Worm (Caenorhabditis elegans) whole organism, midembryonic: Measurements from ENCODE around the gene tiar-2.
"Not testable (repeated sequence)": the region's sequence is repeated elsewhere in the genome, so short reads cannot be mapped to it uniquely, and the experiment has no call there.

Source experiments
- T22C8.4 ChIP-seq: fragments of 200-800 bp; sonication (Bioruptor generic); IDR thresholded peaks from 2 replicates; pipeline ENCODE4 v1.3.6; 2022; ENCODE audit warnings: missing genetic modification characterization, missing compliant biosample characterization
- cog-1 ChIP-seq: sonication (generic microtip); optimal IDR thresholded peaks from 2 replicates; lab custom pipeline; 2016; ENCODE audit warnings: missing genetic modification characterization, missing compliant biosample characterization
- flt-1 ChIP-seq: fragments of 200-800 bp; sonication (Bioruptor generic); IDR thresholded peaks from 2 replicates; pipeline ENCODE4 v1.3.6; 2022; ENCODE audit warnings: missing genetic modification characterization, missing compliant biosample characterization
- klf-2 ChIP-seq: fragments of 200-800 bp; sonication (Bioruptor generic); conservative IDR thresholded peaks from 2 replicates; pipeline ENCODE4 v1.3.6; 2022; ENCODE audit warnings: missing genetic modification reagents, missing genetic modification characterization, missing compliant biosample characterization
- tab-1 ChIP-seq: fragments of 200-800 bp; sonication (Bioruptor generic); IDR thresholded peaks from 2 replicates; pipeline ENCODE4 v1.3.6; 2022; ENCODE audit warnings: missing genetic modification characterization, missing compliant biosample characterization
- ztf-29 ChIP-seq: fragments of 200-800 bp; sonication (Bioruptor generic); IDR thresholded peaks from 2 replicates; pipeline ENCODE4 v1.3.6; 2022; ENCODE audit warnings: missing genetic modification reagents, missing genetic modification characterization, missing compliant biosample characterization

DNA sequence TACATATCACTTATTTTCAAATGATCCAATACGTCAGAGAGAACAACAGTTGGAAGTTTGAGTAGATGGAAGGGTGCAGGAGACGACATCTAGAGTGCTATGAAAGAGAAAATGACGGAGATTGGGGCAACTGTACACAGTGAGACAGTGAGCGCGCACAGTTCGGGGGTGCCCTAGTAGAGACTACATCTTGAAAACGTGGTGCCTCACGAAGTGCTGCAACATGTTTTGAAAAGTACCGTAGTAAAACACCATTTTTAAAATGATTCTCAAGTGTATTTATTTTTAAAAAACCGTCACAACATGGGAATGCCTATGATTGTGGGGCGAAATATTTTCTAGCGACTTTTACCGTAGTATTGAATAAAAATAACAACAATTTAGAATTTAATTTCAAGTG, 14.8 kb upstream of the tiar-2 start, which contains the start of gene Y46G5A.39:
- TF ChIP-seq klf-2 (GFP tag; lab: Robert Waterston, UW); ztf-29 (GFP tag; lab: Robert Waterston, UW); flt-1 (GFP tag; lab: Robert Waterston, UW); cog-1 (tag; lab: Kevin White, UChicago); tab-1 (GFP tag; lab: Robert Waterston, UW); T22C8.4: not testable (repeated sequence)
